Worm (Caenorhabditis elegans): ENCODE results near the gene nspg-7.1.

DNA sequence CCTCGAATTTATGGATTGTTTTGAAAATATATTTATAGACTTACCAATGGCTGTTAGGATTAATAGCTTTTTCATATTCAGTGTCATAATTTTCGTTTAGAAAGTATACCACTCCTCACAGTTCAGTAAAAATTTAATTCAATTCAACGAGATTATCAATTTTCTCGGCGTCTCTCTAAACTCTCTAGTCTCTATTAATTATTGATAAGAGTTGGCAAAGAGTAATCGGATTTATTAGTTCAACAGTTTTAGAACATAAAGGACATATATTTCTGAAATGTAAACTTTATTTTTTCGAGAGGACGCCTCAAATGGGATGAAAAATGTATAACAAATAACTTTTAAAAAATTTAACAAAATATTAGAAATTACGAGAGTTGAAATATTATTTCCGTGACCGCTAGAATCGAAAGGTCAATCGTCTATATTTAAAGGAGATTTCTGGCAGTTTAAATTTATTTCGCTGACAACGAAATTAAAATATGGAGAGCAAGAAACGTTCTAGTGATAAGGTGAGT, 6.6 kb downstream of the nspg-7.1 start, which contains the start of the genes nspg-11 and F49C12.15:
- TF ChIP-seq fos-1 (tag; optimal IDR thresholded peaks at IDR 0.05) (no peak), ztf-11 (tag; optimal IDR thresholded peaks at IDR 0.05) (no peak), sup-37 (GFP tag; optimal IDR thresholded peaks at IDR 0.05) (no peak), unc-62 (GFP tag; optimal IDR thresholded peaks at IDR 0.05) (no peak), nhr-12 (tag; optimal IDR thresholded peaks at IDR 0.05) (no peak), snpc-4 (tag; optimal IDR thresholded peaks at IDR 0.05) (no peak), C04F5.9 (tag; optimal IDR thresholded peaks at IDR 0.05) (no peak), lir-3 (tag; optimal IDR thresholded peaks at IDR 0.05; ENCODE audit: poor library complexity) (no peak), nhr-77 (tag; optimal IDR thresholded peaks at IDR 0.05) (no peak), zag-1 (tag; optimal IDR thresholded peaks at IDR 0.05) (no peak), pqm-1 (tag; optimal IDR thresholded peaks at IDR 0.05) (no peak), ceh-82 (tag; optimal IDR thresholded peaks at IDR 0.05) (no peak), efl-1 (optimal IDR thresholded peaks at IDR 0.05) (no peak), efl-1 (GFP tag; optimal IDR thresholded peaks at IDR 0.05 in 1 of 2) (no peak), egl-27 (tag; optimal IDR thresholded peaks at IDR 0.05) (no peak)

All from whole organism, L1 larva.